Fruit fly (Drosophila melanogaster): Measurements from ENCODE around the gene CG8500.
A peak's percentile ranks its signal among the peaks of the same experiment; 100 is the strongest.

The CG8500 gene

dm6 chr3R:9777941-9778360 is 6.5 kb upstream of the CG8500 start, which contains the start of gene RpS29 (continued):
- TF ChIP-seq CG9797 (GFP tag; optimal IDR thresholded peaks at IDR 0.05) (peak; percentile 87), CG8765 (GFP tag; IDR thresholded peaks at IDR 0.05) (no peak), fd64A (GFP tag; optimal IDR thresholded peaks at IDR 0.05) (peak; percentile 59), CG18764 (GFP tag; optimal IDR thresholded peaks at IDR 0.05) (peak; percentile 76), fu2 (GFP tag; optimal IDR thresholded peaks at IDR 0.05) (peak; percentile 84), CG1792 (GFP tag; optimal IDR thresholded peaks at IDR 0.05) (peak; percentile 81), CG13775 (GFP tag; optimal IDR thresholded peaks at IDR 0.05) (peak; percentile 77), Hmr (GFP tag; optimal IDR thresholded peaks at IDR 0.05) (peak; percentile 94), CG11723 (GFP tag; optimal IDR thresholded peaks at IDR 0.05) (peak; percentile 68), Blimp-1 (GFP tag; optimal IDR thresholded peaks at IDR 0.05) (peak; percentile 60), NC2α (GFP tag; optimal IDR thresholded peaks at IDR 0.05) (peak; percentile 53), CG18262 (tag; optimal IDR thresholded peaks at IDR 0.05) (peak; percentile 47), Dp (GFP tag; optimal IDR thresholded peaks at IDR 0.05) (peak; percentile 99), CG9215 (GFP tag; IDR thresholded peaks at IDR 0.05) (peak; percentile 58; the same call in 1 of the 2 replicates), CG13894 (tag; optimal IDR thresholded peaks at IDR 0.05) (peak; percentile 91), CG30403 (GFP tag; optimal IDR thresholded peaks at IDR 0.05) (peak; percentile 80), ro (GFP tag; IDR thresholded peaks at IDR 0.05) (peak; percentile 54; the same call in 1 of the 2 replicates), p53 (GFP tag; optimal IDR thresholded peaks at IDR 0.05) (peak; percentile 83), Ssrp (tag; optimal IDR thresholded peaks at IDR 0.05) (peak; percentile 16), CG1647 (GFP tag; optimal IDR thresholded peaks at IDR 0.05) (peak; percentile 84), grn (GFP tag; optimal IDR thresholded peaks at IDR 0.05) (peak; percentile 61), chif (GFP tag; optimal IDR thresholded peaks at IDR 0.05) (peak; percentile 57 to 70), CG8388 (GFP tag; optimal IDR thresholded peaks at IDR 0.05) (peak; percentile 52), CG31388 (GFP tag; optimal IDR thresholded peaks at IDR 0.05) (no peak), CG17385 (GFP tag; optimal IDR thresholded peaks at IDR 0.05) (peak; percentile 54), maf-S (GFP tag; optimal IDR thresholded peaks at IDR 0.05) (peak; percentile 84), CG6654 (GFP tag; optimal IDR thresholded peaks at IDR 0.05) (peak; percentile 1), CG8478 (optimal IDR thresholded peaks at IDR 0.05) (no peak), run (tag; optimal IDR thresholded peaks at IDR 0.05) (peak; percentile 49), CG13624 (GFP tag; optimal IDR thresholded peaks at IDR 0.05) (peak; percentile 92), zen (tag; optimal IDR thresholded peaks at IDR 0.05) (peak; percentile 39), Ada2b (GFP tag; IDR thresholded peaks at IDR 0.05) (peak; percentile 76), kay (GFP tag; optimal IDR thresholded peaks at IDR 0.05) (peak; percentile 32), ash1 (GFP tag; optimal IDR thresholded peaks at IDR 0.05) (peak; percentile 89), nerfin-2 (GFP tag; IDR thresholded peaks at IDR 0.05; ENCODE audit: partially characterized antibody) (peak; percentile 70), az2 (GFP tag; optimal IDR thresholded peaks at IDR 0.05) (peak; percentile 69), CG1832 (GFP tag; optimal IDR thresholded peaks at IDR 0.05) (no peak), CG12104 (GFP tag; optimal IDR thresholded peaks at IDR 0.05) (peak; percentile 68), CG7928 (GFP tag; optimal IDR thresholded peaks at IDR 0.05) (peak; percentile 74), Fer1 (GFP tag; optimal IDR thresholded peaks at IDR 0.05) (peak; percentile 89), CG4404 (GFP tag; IDR thresholded peaks at IDR 0.05) (peak; percentile 46; the same call in 1 of the 2 replicates), CG12744 (GFP tag; optimal IDR thresholded peaks at IDR 0.05) (peak; percentile 77), Aef1 (GFP tag; IDR thresholded peaks at IDR 0.05) (peak; percentile 77), Kr (GFP tag; optimal IDR thresholded peaks at IDR 0.05) (no peak), hb (GFP tag; IDR thresholded peaks at IDR 0.05; ENCODE audit: partially characterized antibody) (peak; percentile 89), crol (GFP tag; IDR thresholded peaks at IDR 0.05) (no peak), onecut (GFP tag; IDR thresholded peaks at IDR 0.05) (peak; percentile 65; the same call in 1 of the 2 replicates), grau (tag; optimal IDR thresholded peaks at IDR 0.05) (peak; percentile 76), CG2889 (GFP tag; IDR thresholded peaks at IDR 0.05) (peak; percentile 65; the same call in 1 of the 3 replicates), sr (GFP tag; IDR thresholded peaks at IDR 0.05) (peak; percentile 61; the same call in 2 of the 3 replicates), CG31365 (tag; optimal IDR thresholded peaks at IDR 0.05) (peak; percentile 51)

All from whole organism, embryonic.